Fruit fly (Drosophila melanogaster) Kc167 (cell line): ENCODE measurements around the gene spok.

Experiments
- Myc ChIP-seq: fragments of >200 bp; optimal IDR thresholded peaks from 2 replicates; lab custom pipeline; 2017; ENCODE audit warnings: missing external identifiers
- Sin3A ChIP-seq: fragments of >200 bp; optimal IDR thresholded peaks from 2 replicates; lab custom pipeline; 2018; ENCODE audit warnings: missing external identifiers
- h ChIP-seq: fragments of >200 bp; optimal IDR thresholded peaks from 3 replicates; lab custom pipeline; 2018; ENCODE audit warnings: missing external identifiers
- insv ChIP-seq: fragments of >200 bp; optimal IDR thresholded peaks from 3 replicates; lab custom pipeline; 2018; ENCODE audit warnings: missing external identifiers
- psq ChIP-seq: fragments of >200 bp; optimal IDR thresholded peaks from 2 replicates; lab custom pipeline; 2017; ENCODE audit warnings: missing external identifiers
- ttk ChIP-seq: sonication (Bioruptor generic); optimal IDR thresholded peaks from 2 replicates; lab custom pipeline; 2017; ENCODE audit warnings: missing external identifiers

DNA sequence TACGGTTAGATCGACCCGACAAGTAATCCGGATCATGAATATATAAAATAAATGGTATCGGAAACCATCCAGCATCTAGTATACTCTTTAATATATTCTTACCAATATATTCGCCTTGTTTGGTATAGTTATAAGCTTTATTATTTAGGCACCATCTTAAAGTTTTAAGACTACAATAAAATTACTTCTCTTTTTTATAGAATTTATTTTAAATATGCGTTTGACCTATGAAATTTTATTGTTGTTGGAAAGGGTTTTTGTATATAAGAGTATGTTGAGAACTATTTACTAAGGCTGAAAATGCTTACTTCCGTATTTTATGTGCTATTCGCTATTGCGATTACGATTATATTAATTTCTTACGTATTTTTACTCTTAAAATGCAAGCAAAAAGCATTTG is at the start of gene spok:
- TF ChIP-seq ttk (lab: Kevin White, UChicago), result no peak
- no peak for TF ChIP-seq psq
- no peak for TF ChIP-seq h (lab: Kevin White, UChicago)
- no peak for TF ChIP-seq insv (lab: Kevin White, UChicago)
- TF ChIP-seq Sin3A, result no peak
- TF ChIP-seq Myc (lab: Kevin White, UChicago), result no peak
